Fruit fly (Drosophila melanogaster) whole organism: ENCODE data around the gene Stim.

ENCODE experiments used
- CG8478 ChIP-seq: fragments of >200 bp; optimal IDR thresholded peaks from 2 replicates; lab custom pipeline; 2018; ENCODE audit warnings: inconsistent platforms
- EcR ChIP-seq, 2 experiments: fragments of >200 bp; optimal IDR thresholded peaks; 2 replicates each; lab custom pipeline; 2017; ENCODE audit warnings: missing biosample characterization in 2 of 2, missing genetic modification characterization in 2 of 2, missing genetic modification reagents in 2 of 2
- psq ChIP-seq: fragments of >200 bp; optimal IDR thresholded peaks from 2 replicates; lab custom pipeline; 2017

DNA sequence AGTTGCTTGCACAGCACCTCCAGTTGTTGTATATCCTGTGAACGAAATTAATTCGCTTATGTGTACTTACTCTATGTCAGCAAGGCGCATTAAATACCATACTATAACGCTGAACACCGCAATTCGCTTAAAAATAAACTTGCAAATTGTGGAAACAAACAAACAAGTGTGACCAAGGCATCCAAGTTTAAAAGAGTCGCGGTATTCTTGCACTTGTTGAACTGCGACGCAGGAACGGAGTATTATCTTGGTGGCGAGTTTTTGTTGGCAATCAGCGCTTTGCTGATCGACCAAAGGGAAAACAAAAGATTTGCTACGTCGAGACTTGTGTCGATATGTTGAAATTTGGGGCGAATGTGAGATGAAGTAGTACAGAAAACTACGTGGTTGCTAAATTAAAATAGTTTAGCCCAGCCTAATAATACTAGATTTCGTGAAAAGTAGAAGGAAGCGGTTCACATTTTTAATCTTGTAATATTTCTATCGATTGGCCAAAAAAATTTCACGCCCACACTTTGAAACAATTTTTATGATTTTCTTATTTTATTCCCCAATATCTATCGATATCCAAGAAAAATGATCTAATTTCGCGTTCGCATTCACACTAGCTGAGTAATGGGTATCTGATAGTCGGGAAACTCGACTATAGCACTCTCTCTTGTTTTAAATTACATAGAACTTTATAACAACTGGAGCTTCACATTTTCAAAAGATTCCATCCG, 6.6 kb downstream of the Stim start, which contains the start of gene Ranbp16:
- no peak for TF ChIP-seq psq (lab: Kevin White, UChicago)
- TF ChIP-seq CG8478 = no peak
- no peak for TF ChIP-seq EcR (GFP tag; optimal IDR thresholded peaks at IDR 0.05; lab: Kevin White, UChicago)
